Fruit fly (Drosophila melanogaster) whole organism, embryonic: ENCODE measurements around the gene Baldspot.
A peak's percentile ranks its signal among the peaks of the same experiment; 100 is the strongest.

Experiments used
- Aef1 ChIP-seq: fragments of 200-800 bp; sonication (Bioruptor generic); IDR thresholded peaks from 3 replicates; pipeline ENCODE4 v1.3.6; 2022; ENCODE audit warnings: missing biosample characterization, missing genetic modification characterization
- Asciz ChIP-seq: fragments of 200-800 bp; sonication (Bioruptor generic); optimal IDR thresholded peaks from 2 replicates; lab custom pipeline; 2017; ENCODE audit warnings: missing biosample characterization, mild to moderate bottlenecking, missing genetic modification characterization, missing genetic modification reagents
- Atf6 ChIP-seq: fragments of 200-800 bp; sonication (Bioruptor generic); IDR thresholded peaks from 2 replicates; pipeline ENCODE4 v1.3.6; 2022; ENCODE audit warnings: missing biosample characterization, missing genetic modification characterization
- Awh ChIP-seq: fragments of 200-800 bp; sonication (Bioruptor generic); IDR thresholded peaks from 2 replicates; pipeline ENCODE4, ENCODE4 v1.3.6; 2022; ENCODE audit warnings: missing biosample characterization, missing genetic modification characterization
- B-H1 ChIP-seq: fragments of 200-800 bp; sonication (Bioruptor generic); IDR thresholded peaks from 3 replicates; pipeline ENCODE4 v1.3.6; 2022; ENCODE audit warnings: missing biosample characterization, missing genetic modification characterization
- CG10209 ChIP-seq: fragments of 200-800 bp; sonication (Bioruptor generic); optimal IDR thresholded peaks from 3 replicates; lab custom pipeline; 2017; ENCODE audit warnings: missing biosample characterization, mild to moderate bottlenecking, missing genetic modification characterization, missing genetic modification reagents
- CG10366 ChIP-seq: fragments of 200-800 bp; sonication (Bioruptor generic); IDR thresholded peaks from 2 replicates; pipeline ENCODE4 v1.3.6; 2022; ENCODE audit warnings: missing biosample characterization, missing genetic modification characterization
- CG10462 ChIP-seq: fragments of 200-800 bp; sonication (Bioruptor generic); optimal IDR thresholded peaks from 2 replicates; lab custom pipeline; 2016; ENCODE audit warnings: missing biosample characterization, missing genetic modification characterization
- CG11695 ChIP-seq: fragments of 200-800 bp; sonication (Bioruptor generic); IDR thresholded peaks from 3 replicates; pipeline ENCODE4 v1.3.6; 2022; ENCODE audit warnings: missing biosample characterization, missing genetic modification characterization
- CG1233 ChIP-seq: fragments of 200-800 bp; sonication (Bioruptor generic); optimal IDR thresholded peaks from 4 replicates; lab custom pipeline; 2018; ENCODE audit warnings: missing biosample characterization, mild to moderate bottlenecking, missing genetic modification characterization
- CG14441 ChIP-seq: fragments of 200-800 bp; sonication (Bioruptor generic); IDR thresholded peaks from 2 replicates; pipeline ENCODE4 v1.3.6; 2022; ENCODE audit warnings: missing biosample characterization, missing genetic modification characterization
- CG14710 ChIP-seq: fragments of 200-800 bp; sonication (Bioruptor generic); optimal IDR thresholded peaks from 3 replicates; lab custom pipeline; 2019; ENCODE audit warnings: missing biosample characterization, mild to moderate bottlenecking, missing genetic modification characterization, moderate library complexity
- CG17385 ChIP-seq: fragments of 200-800 bp; sonication (Bioruptor generic); optimal IDR thresholded peaks from 3 replicates; lab custom pipeline; 2018; ENCODE audit warnings: missing biosample characterization, mild to moderate bottlenecking, missing genetic modification characterization
- CG18262 ChIP-seq: fragments of 200-800 bp; optimal IDR thresholded peaks from 3 replicates; lab custom pipeline; 2019; ENCODE audit warnings: missing biosample characterization, mild to moderate bottlenecking, missing genetic modification characterization, moderate library complexity
- CG31441 ChIP-seq: fragments of 200-800 bp; sonication (Bioruptor generic); IDR thresholded peaks from 2 replicates; pipeline ENCODE4 v1.3.6; 2022; ENCODE audit warnings: missing biosample characterization, missing genetic modification characterization
- CG32772 ChIP-seq: fragments of 200-800 bp; sonication (Bioruptor generic); IDR thresholded peaks from 2 replicates; pipeline ENCODE4 v1.3.6; 2022; ENCODE audit warnings: missing biosample characterization, missing genetic modification characterization
- CG34422 ChIP-seq: fragments of 200-800 bp; sonication (Bioruptor generic); IDR thresholded peaks from 3 replicates; pipeline ENCODE4 v1.3.6; 2022; ENCODE audit warnings: missing biosample characterization, missing genetic modification characterization
- CG4730 ChIP-seq: fragments of 200-800 bp; sonication (Bioruptor generic); IDR thresholded peaks from 2 replicates; pipeline ENCODE4 v1.3.6; 2022; ENCODE audit warnings: missing biosample characterization, missing genetic modification characterization
- CG6689 ChIP-seq: fragments of 200-800 bp; sonication (Bioruptor generic); IDR thresholded peaks from 2 replicates; pipeline ENCODE4 v1.3.6; 2022; ENCODE audit warnings: missing biosample characterization, missing genetic modification characterization
- CG8388 ChIP-seq: fragments of 200-800 bp; sonication (Bioruptor generic); optimal IDR thresholded peaks from 2 replicates; lab custom pipeline; 2019; ENCODE audit warnings: missing biosample characterization, mild to moderate bottlenecking, missing genetic modification characterization, moderate library complexity
- CG8924 ChIP-seq: fragments of 200-800 bp; optimal IDR thresholded peaks from 3 replicates; lab custom pipeline; 2019; ENCODE audit warnings: missing biosample characterization, mild to moderate bottlenecking, missing genetic modification characterization, moderate library complexity
- CG9727 ChIP-seq: fragments of 200-800 bp; sonication (Bioruptor generic); optimal IDR thresholded peaks from 3 replicates; lab custom pipeline; 2017; ENCODE audit warnings: missing biosample characterization, mild to moderate bottlenecking, missing genetic modification characterization
- E2f2 ChIP-seq: fragments of 200-800 bp; sonication (Bioruptor generic); IDR thresholded peaks from 2 replicates; pipeline ENCODE4 v1.3.6; 2022; ENCODE audit warnings: missing biosample characterization, missing genetic modification characterization
- H2.0 ChIP-seq: fragments of 200-800 bp; sonication (Bioruptor generic); IDR thresholded peaks from 2 replicates; pipeline ENCODE4 v1.3.6; 2022; ENCODE audit warnings: missing biosample characterization, missing genetic modification characterization
- HLHmδ ChIP-seq: fragments of 200-800 bp; sonication (Bioruptor generic); optimal IDR thresholded peaks from 2 replicates; lab custom pipeline; 2018; ENCODE audit warnings: missing biosample characterization, mild to moderate bottlenecking, missing genetic modification characterization, moderate library complexity
- Hr3 ChIP-seq: fragments of 200-800 bp; sonication (Bioruptor generic); optimal IDR thresholded peaks from 3 replicates; lab custom pipeline; 2016; ENCODE audit warnings: missing biosample characterization, missing genetic modification characterization
- Nf-YA ChIP-seq: fragments of 200-800 bp; sonication (Bioruptor generic); IDR thresholded peaks from 2 replicates; pipeline ENCODE4 v1.3.6; 2022; ENCODE audit warnings: missing biosample characterization, missing genetic modification characterization
- Rfx ChIP-seq: fragments of 200-800 bp; sonication (Bioruptor generic); IDR thresholded peaks from 2 replicates; pipeline ENCODE4 v1.3.6; 2022; ENCODE audit warnings: missing biosample characterization, missing genetic modification characterization
- Spps ChIP-seq: fragments of 200-800 bp; sonication (Bioruptor generic); optimal IDR thresholded peaks from 2 replicates; lab custom pipeline; 2018; ENCODE audit warnings: missing biosample characterization, mild to moderate bottlenecking, missing genetic modification characterization
- Xrp1 ChIP-seq: fragments of 200-800 bp; sonication (Bioruptor generic); IDR thresholded peaks from 2 replicates; pipeline ENCODE4 v1.3.6; 2022; ENCODE audit warnings: missing biosample characterization, missing genetic modification characterization
- az2 ChIP-seq: fragments of 200-800 bp; sonication (Bioruptor generic); optimal IDR thresholded peaks from 3 replicates; lab custom pipeline; 2016; ENCODE audit warnings: missing biosample characterization, missing genetic modification characterization
- dmrt99B ChIP-seq: fragments of 200-800 bp; sonication (Bioruptor generic); optimal IDR thresholded peaks from 2 replicates; lab custom pipeline; 2018; ENCODE audit warnings: missing biosample characterization, mild to moderate bottlenecking, missing genetic modification characterization, moderate library complexity
- esg ChIP-seq: fragments of 200-800 bp; sonication (Bioruptor generic); conservative IDR thresholded peaks from 2 replicates; pipeline ENCODE4 v1.3.6; 2022; ENCODE audit warnings: missing biosample characterization, missing genetic modification characterization
- hkb ChIP-seq, 2 experiments: fragments of 200-800 bp in 1 of 2; fragments of >200 bp in 1 of 2; sonication (Bioruptor generic) in 1 of 2; IDR thresholded peaks in 1 of 2; optimal IDR thresholded peaks in 1 of 2; 2 replicates each; pipeline versions ENCODE4 v1.3.6 to Lab custom; 2017 to 2022; ENCODE audit warnings: missing biosample characterization in 1 of 2, missing genetic modification characterization in 1 of 2
- lola ChIP-seq, 3 experiments: fragments of >200 bp in 2 of 3; fragments of 200-800 bp in 1 of 3; sonication (Bioruptor generic) in 1 of 3; optimal IDR thresholded peaks; 2 replicates each; lab custom pipeline; 2017 to 2019; ENCODE audit warnings: missing biosample characterization in 3 of 3, missing genetic modification characterization in 3 of 3, mild to moderate bottlenecking in 1 of 3, moderate library complexity in 1 of 3
- pan ChIP-seq, 4 experiments: fragments of >200 bp in 3 of 4; fragments of 200-800 bp in 1 of 4; sonication (Bioruptor generic) in 1 of 4; optimal IDR thresholded peaks in 3 of 4; IDR thresholded peaks in 1 of 4; 2 replicates each; pipeline versions ENCODE4 v1.3.6 to Lab custom; 2017 to 2022; ENCODE audit warnings: missing biosample characterization in 2 of 4, missing genetic modification characterization in 2 of 4, mixed read lengths in 1 of 4
- ranshi ChIP-seq: fragments of 200-800 bp; sonication (Bioruptor generic); IDR thresholded peaks from 2 replicates; pipeline ENCODE4 v1.3.6; 2022; ENCODE audit warnings: missing biosample characterization, missing genetic modification characterization
- row ChIP-seq: fragments of 200-800 bp; sonication (Bioruptor generic); IDR thresholded peaks from 3 replicates; pipeline ENCODE4 v1.3.6; 2022; ENCODE audit warnings: missing biosample characterization, missing genetic modification characterization
- sc ChIP-seq, 3 experiments: fragments of >200 bp in 2 of 3; fragments of 200-800 bp in 1 of 3; sonication (Bioruptor generic) in 1 of 3; optimal IDR thresholded peaks; 2 replicates in 2 of 3; 3 replicates in 1 of 3; lab custom pipeline; 2017; ENCODE audit warnings: mild to moderate bottlenecking in 1 of 3, missing biosample characterization in 1 of 3, missing genetic modification characterization in 1 of 3, missing genetic modification reagents in 1 of 3
- seq ChIP-seq: fragments of 200-800 bp; sonication (Bioruptor generic); IDR thresholded peaks from 2 replicates; pipeline ENCODE4 v1.3.6; 2022; ENCODE audit warnings: missing biosample characterization, missing genetic modification characterization
- so ChIP-seq: fragments of 200-800 bp; sonication (Bioruptor generic); IDR thresholded peaks from 3 replicates; pipeline ENCODE4 v1.3.6; 2022; ENCODE audit warnings: missing biosample characterization, missing genetic modification characterization
- sob ChIP-seq: fragments of 200-800 bp; sonication (Bioruptor generic); IDR thresholded peaks from 2 replicates; pipeline ENCODE4 v1.3.6; 2022; ENCODE audit warnings: missing biosample characterization, missing genetic modification characterization
- ssp ChIP-seq: fragments of 200-800 bp; sonication (Bioruptor generic); IDR thresholded peaks from 2 replicates; pipeline ENCODE4 v1.3.6; 2022; ENCODE audit warnings: missing biosample characterization, missing genetic modification characterization
- stc ChIP-seq: fragments of 200-800 bp; sonication (Bioruptor generic); IDR thresholded peaks from 2 replicates; pipeline ENCODE4 v1.3.6; 2022; ENCODE audit warnings: missing biosample characterization, missing genetic modification characterization
- sug ChIP-seq: fragments of 200-800 bp; optimal IDR thresholded peaks from 2 replicates; lab custom pipeline; 2019; ENCODE audit warnings: missing biosample characterization, mild to moderate bottlenecking, missing genetic modification characterization, moderate library complexity
- tgo ChIP-seq: fragments of 200-800 bp; sonication (Bioruptor generic); IDR thresholded peaks from 3 replicates; pipeline ENCODE4 v1.3.6; 2022; ENCODE audit warnings: missing biosample characterization, missing genetic modification characterization
- z ChIP-seq: fragments of 200-800 bp; sonication (Bioruptor generic); IDR thresholded peaks from 3 replicates; pipeline ENCODE4 v1.3.6; 2022; ENCODE audit warnings: missing biosample characterization, missing genetic modification characterization
- zfh1 ChIP-seq: fragments of 200-800 bp; sonication (Bioruptor generic); IDR thresholded peaks from 3 replicates; pipeline ENCODE4 v1.3.6; 2022; ENCODE audit warnings: missing biosample characterization, missing genetic modification characterization

Gene Baldspot

DNA sequence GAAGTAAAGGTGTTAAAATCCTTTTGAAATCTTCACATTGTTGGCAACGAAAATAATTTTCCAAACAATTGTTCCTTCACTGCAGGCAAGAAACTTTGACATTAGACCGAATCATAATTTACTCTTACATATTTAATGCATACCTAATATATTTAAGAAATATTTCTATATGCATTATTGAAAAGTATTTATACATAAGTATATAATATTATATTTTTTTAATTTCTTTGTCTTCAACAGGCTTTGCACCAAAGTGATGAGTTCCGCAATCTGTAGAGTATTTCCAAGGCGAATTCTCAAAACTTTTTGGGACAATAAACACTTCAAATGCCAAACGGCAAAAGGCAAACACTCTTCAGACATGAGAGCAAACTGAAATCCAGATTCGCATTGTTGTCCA lies 35.7 kb upstream of the Baldspot start (continued):
- TF ChIP-seq CG4730 (GFP tag; lab: Robert Waterston, UW) (0 out of 2 replicates have a peak, but pooled peaks have one; percentile 29), Atf6 (peak; percentile 43; the same call in 1 of the 2 replicates), CG10209 (GFP tag; lab: Kevin White, UChicago) (peak; percentile 30), tgo (GFP tag; lab: Robert Waterston, UW) (peak; percentile 61; the same call in 2 of the 3 replicates), CG1233 (GFP tag; lab: Kevin White, UChicago) (peak; percentile 16), stc (GFP tag; lab: Robert Waterston, UW) (peak; percentile 54), Awh (GFP tag; lab: Robert Waterston, UW) (peak; percentile 55; the same call in 1 of the 2 replicates), Nf-YA (GFP tag; lab: Robert Waterston, UW) (peak; percentile 40; the same call in 1 of the 2 replicates), sug (tag; lab: Kevin White, UChicago) (no peak), CG10366 (GFP tag; lab: Robert Waterston, UW) (peak; percentile 53), Xrp1 (GFP tag; lab: Robert Waterston, UW) (peak; percentile 69), pan (optimal IDR thresholded peaks at IDR 0.05; lab: Kevin White, UChicago) (no peak), pan (GFP tag; optimal IDR thresholded peaks at IDR 0.05 in 1 of 2, IDR thresholded peaks at IDR 0.05 in 1 of 2) (peak in 1 of 2 experiments; percentile 64), dmrt99B (tag; lab: Kevin White, UChicago) (peak; percentile 71), esg (GFP tag; lab: Robert Waterston, UW) (peak; percentile 46; the same call in 1 of the 2 replicates), HLHmδ (GFP tag; lab: Kevin White, UChicago) (no peak), lola (GFP tag; optimal IDR thresholded peaks at IDR 0.05; lab: Kevin White, UChicago) (peak in 1 of 3 experiments; percentile 2), Hr3 (GFP tag; lab: Kevin White, UChicago) (peak; percentile 17), CG10462 (no peak), Asciz (peak; percentile 1), ssp (peak; percentile 46), so (GFP tag; lab: Robert Waterston, UW) (peak; percentile 41; the same call in 1 of the 3 replicates), sob (GFP tag; lab: Robert Waterston, UW) (peak; percentile 48; the same call in 1 of the 2 replicates), CG18262 (peak; percentile 57), CG8388 (GFP tag; lab: Kevin White, UChicago) (peak; percentile 48), E2f2 (GFP tag; lab: Robert Waterston, UW) (peak; percentile 41; the same call in 1 of the 2 replicates), CG9727 (peak; percentile 14), CG11695 (GFP tag; lab: Robert Waterston, UW) (peak; percentile 44; the same call in 2 of the 3 replicates), Rfx (GFP tag; lab: Robert Waterston, UW) (peak; percentile 34; the same call in 1 of the 2 replicates), H2.0 (peak; percentile 60), Aef1 (GFP tag; lab: Robert Waterston, UW) (0 out of 3 replicates have a peak, but pooled peaks have one; percentile 43), CG6689 (peak; percentile 33; the same call in 1 of the 2 replicates), CG32772 (GFP tag; lab: Robert Waterston, UW) (peak; percentile 44), z (GFP tag; lab: Robert Waterston, UW) (no peak), Spps (tag; lab: Kevin White, UChicago) (no peak), CG14441 (peak; percentile 51), CG34422 (0 out of 3 replicates have a peak, but pooled peaks have one; percentile 38), zfh1 (GFP tag; lab: Robert Waterston, UW) (peak; percentile 43; the same call in 1 of the 3 replicates), CG17385 (GFP tag; lab: Kevin White, UChicago) (peak; percentile 37), CG8924 (tag; lab: Kevin White, UChicago) (peak; percentile 45), CG31441 (GFP tag; lab: Robert Waterston, UW) (peak; percentile 57), CG14710 (tag; lab: Kevin White, UChicago) (peak; percentile 30), ranshi (0 out of 2 replicates have a peak, but pooled peaks have one; percentile 19), row (GFP tag; lab: Robert Waterston, UW) (peak; percentile 72), hkb (optimal IDR thresholded peaks at IDR 0.05; lab: Kevin White, UChicago) (no peak), hkb (GFP tag; IDR thresholded peaks at IDR 0.05; lab: Robert Waterston, UW) (peak; percentile 75), sc (optimal IDR thresholded peaks at IDR 0.05; lab: Kevin White, UChicago) (no peak), sc (GFP tag; optimal IDR thresholded peaks at IDR 0.05; lab: Kevin White, UChicago) (peak; percentile 1), B-H1 (GFP tag; lab: Robert Waterston, UW) (0 out of 3 replicates have a peak, but pooled peaks have one; percentile 28), seq (GFP tag; lab: Robert Waterston, UW) (0 out of 2 replicates have a peak, but pooled peaks have one; percentile 22), az2 (GFP tag; lab: Kevin White, UChicago) (peak; percentile 35)
